Worm (Caenorhabditis elegans) whole organism, L3 larva: ENCODE results near the gene gst-39.

ENCODE experiments used
- R02D3.7 ChIP-seq: fragments of 150-350 bp; optimal IDR thresholded peaks from 2 replicates; lab custom pipeline; 2014; ENCODE audit warnings: missing biosample characterization, missing genetic modification characterization
- ZK546.5 ChIP-seq: sonication (generic microtip); optimal IDR thresholded peaks from 2 replicates; lab custom pipeline; 2017; ENCODE audit warnings: missing biosample characterization, missing genetic modification characterization
- ama-1 ChIP-seq: fragments of 150-350 bp; optimal IDR thresholded peaks from 2 replicates; lab custom pipeline; 2018
- ceh-16 ChIP-seq: sonication (generic microtip); optimal IDR thresholded peaks from 2 replicates; lab custom pipeline; 2017; ENCODE audit warnings: missing biosample characterization, missing genetic modification characterization
- ceh-28 ChIP-seq: fragments of 150-350 bp; optimal IDR thresholded peaks from 2 replicates; lab custom pipeline; 2014; ENCODE audit warnings: missing biosample characterization, missing genetic modification reagents, missing genetic modification characterization
- ceh-9 ChIP-seq: sonication (generic microtip); optimal IDR thresholded peaks from 2 replicates; lab custom pipeline; 2018; ENCODE audit warnings: missing biosample characterization, missing genetic modification characterization
- daf-12 ChIP-seq: fragments of 150-350 bp; optimal IDR thresholded peaks from 2 replicates; lab custom pipeline; 2014; ENCODE audit warnings: missing biosample characterization, missing genetic modification reagents, missing genetic modification characterization
- egl-27 ChIP-seq: sonication (generic microtip); optimal IDR thresholded peaks from 4 replicates; lab custom pipeline; 2017; ENCODE audit warnings: missing biosample characterization, missing genetic modification reagents, missing genetic modification characterization
- egl-5 ChIP-seq: fragments of 150-350 bp; optimal IDR thresholded peaks from 2 replicates; lab custom pipeline; 2017; ENCODE audit warnings: missing biosample characterization, missing genetic modification reagents, missing genetic modification characterization, inconsistent platforms
- elt-1 ChIP-seq: fragments of 150-350 bp; optimal IDR thresholded peaks from 2 replicates; lab custom pipeline; 2014; ENCODE audit warnings: missing biosample characterization, missing genetic modification characterization
- elt-2 ChIP-seq: sonication (generic microtip); optimal IDR thresholded peaks from 2 replicates; lab custom pipeline; 2016; ENCODE audit warnings: missing genetic modification reagents, mild to moderate bottlenecking, missing genetic modification characterization, missing compliant biosample characterization
- elt-3 ChIP-seq, 3 experiments: fragments of 150-350 bp in 1 of 3; sonication (generic microtip) in 2 of 3; optimal IDR thresholded peaks; 2 replicates in 2 of 3; 4 replicates in 1 of 3; lab custom pipeline; 2014 to 2017; ENCODE audit warnings: missing biosample characterization in 3 of 3, missing genetic modification characterization in 3 of 3
- eor-1 ChIP-seq, 2 experiments: fragments of 150-350 bp; optimal IDR thresholded peaks; 2 replicates each; lab custom pipeline; 2014 to 2018; ENCODE audit warnings: missing biosample characterization in 2 of 2, missing genetic modification characterization in 2 of 2
- fkh-2 ChIP-seq: fragments of 150-350 bp; optimal IDR thresholded peaks from 2 replicates; lab custom pipeline; 2014; ENCODE audit warnings: missing biosample characterization, missing genetic modification reagents, missing genetic modification characterization
- hmg-11 ChIP-seq: sonication (generic microtip); optimal IDR thresholded peaks from 2 replicates; lab custom pipeline; 2016; ENCODE audit warnings: missing genetic modification characterization, missing compliant biosample characterization
- lin-15B ChIP-seq: fragments of 150-350 bp; optimal IDR thresholded peaks from 2 replicates; lab custom pipeline; 2014; ENCODE audit warnings: missing biosample characterization, missing genetic modification characterization
- lin-39 ChIP-seq: fragments of 150-350 bp; optimal IDR thresholded peaks from 2 replicates; lab custom pipeline; 2018; ENCODE audit warnings: missing biosample characterization, missing genetic modification reagents, missing genetic modification characterization
- lsy-12 ChIP-seq: sonication (generic microtip); optimal IDR thresholded peaks from 2 replicates; lab custom pipeline; 2016; ENCODE audit warnings: mild to moderate bottlenecking, missing genetic modification characterization, missing compliant biosample characterization
- mdl-1 ChIP-seq: fragments of 150-350 bp; optimal IDR thresholded peaks from 2 replicates; lab custom pipeline; 2014; ENCODE audit warnings: missing biosample characterization, missing genetic modification characterization
- mml-1 ChIP-seq: fragments of 150-350 bp; sonication (generic microtip); optimal IDR thresholded peaks from 3 replicates; lab custom pipeline; 2014; ENCODE audit warnings: missing biosample characterization, missing genetic modification characterization
- nfya-1 ChIP-seq: sonication (generic microtip); optimal IDR thresholded peaks from 2 replicates; lab custom pipeline; 2017; ENCODE audit warnings: missing genetic modification characterization, mild to moderate bottlenecking, missing compliant biosample characterization, antibody characterized with exemption, moderate library complexity; ENCODE audit not compliant: insufficient read depth
- nhr-11 ChIP-seq: fragments of 150-350 bp; optimal IDR thresholded peaks from 2 replicates; lab custom pipeline; 2014; ENCODE audit warnings: missing biosample characterization, missing genetic modification characterization
- nhr-12 ChIP-seq: fragments of 150-350 bp; optimal IDR thresholded peaks from 2 replicates; lab custom pipeline; 2014; ENCODE audit warnings: missing biosample characterization, missing genetic modification characterization
- nhr-23 ChIP-seq: fragments of 150-350 bp; optimal IDR thresholded peaks from 2 replicates; lab custom pipeline; 2014; ENCODE audit warnings: missing biosample characterization, missing genetic modification reagents, missing genetic modification characterization
- nhr-28 ChIP-seq: fragments of 150-350 bp; optimal IDR thresholded peaks from 2 replicates; lab custom pipeline; 2014; ENCODE audit warnings: missing biosample characterization, missing genetic modification characterization
- nhr-43 ChIP-seq: sonication (generic microtip); optimal IDR thresholded peaks from 2 replicates; lab custom pipeline; 2016; ENCODE audit warnings: mild to moderate bottlenecking, missing genetic modification characterization, missing compliant biosample characterization; ENCODE audit not compliant: poor library complexity, severe bottlenecking
- nhr-67 ChIP-seq: fragments of 150-350 bp; optimal IDR thresholded peaks from 2 replicates; lab custom pipeline; 2014; ENCODE audit warnings: missing biosample characterization, missing genetic modification characterization
- nhr-76 ChIP-seq: fragments of 150-350 bp; sonication (generic microtip); optimal IDR thresholded peaks from 5 replicates; lab custom pipeline; 2014; ENCODE audit warnings: missing biosample characterization, missing genetic modification characterization
- nhr-77 ChIP-seq: fragments of 150-350 bp; optimal IDR thresholded peaks from 2 replicates; lab custom pipeline; 2014; ENCODE audit warnings: missing biosample characterization, missing genetic modification characterization
- pha-4 ChIP-seq: fragments of 150-350 bp; optimal IDR thresholded peaks from 2 replicates; lab custom pipeline; 2014; ENCODE audit warnings: missing biosample characterization, missing genetic modification reagents, missing genetic modification characterization
- pqm-1 ChIP-seq: fragments of 150-350 bp; optimal IDR thresholded peaks from 2 replicates; lab custom pipeline; 2017; ENCODE audit warnings: missing biosample characterization, missing genetic modification characterization, inconsistent platforms
- sea-2 ChIP-seq: fragments of 150-350 bp; sonication (generic microtip); optimal IDR thresholded peaks from 4 replicates; lab custom pipeline; 2014; ENCODE audit warnings: missing biosample characterization, missing genetic modification reagents, missing genetic modification characterization
- snpc-4 ChIP-seq: fragments of 150-350 bp; optimal IDR thresholded peaks from 2 replicates; lab custom pipeline; 2014; ENCODE audit warnings: missing biosample characterization, missing genetic modification characterization
- tbx-2 ChIP-seq: sonication (generic microtip); optimal IDR thresholded peaks from 2 replicates; lab custom pipeline; 2016; ENCODE audit warnings: mild to moderate bottlenecking, missing genetic modification characterization, missing compliant biosample characterization
- unc-39 ChIP-seq: sonication (generic microtip); optimal IDR thresholded peaks from 4 replicates; lab custom pipeline; 2017; ENCODE audit warnings: missing biosample characterization, missing genetic modification characterization
- unc-62 ChIP-seq: fragments of 150-350 bp; sonication (generic microtip); optimal IDR thresholded peaks from 4 replicates; lab custom pipeline; 2014; ENCODE audit warnings: missing biosample characterization, missing genetic modification reagents, missing genetic modification characterization
- zag-1 ChIP-seq: fragments of 150-350 bp; optimal IDR thresholded peaks from 2 replicates; lab custom pipeline; 2014; ENCODE audit warnings: missing biosample characterization, missing genetic modification characterization
- ztf-11 ChIP-seq: fragments of 150-350 bp; optimal IDR thresholded peaks from 2 replicates; lab custom pipeline; 2014; ENCODE audit warnings: missing biosample characterization, missing genetic modification characterization
- ztf-4 ChIP-seq: fragments of 150-350 bp; optimal IDR thresholded peaks from 2 replicates; lab custom pipeline; 2014; ENCODE audit warnings: missing biosample characterization, missing genetic modification characterization

Gene gst-39

ce11 chrII:15165681-15166235 lies 6.0 kb downstream of the gst-39 start, which contains the start of gene gst-27 (continued):
- TF ChIP-seq pha-4 (tag; lab: Kevin White, UChicago), result peak; percentile 86
- no peak for TF ChIP-seq ZK546.5
- no peak for TF ChIP-seq zag-1 (tag; lab: Kevin White, UChicago)
- TF ChIP-seq ceh-28 (tag; lab: Kevin White, UChicago), result no peak
- peak; percentile 94 for TF ChIP-seq hmg-11 (tag; lab: Kevin White, UChicago)
- TF ChIP-seq R02D3.7 (tag; lab: Kevin White, UChicago), result peak; percentile 42
- TF ChIP-seq unc-39 (tag; lab: Kevin White, UChicago), result no peak
- peak; percentile 61 for TF ChIP-seq lin-15B (tag; lab: Kevin White, UChicago)
- no peak for TF ChIP-seq nhr-11 (tag; lab: Kevin White, UChicago)
- TF ChIP-seq ceh-16 (tag; lab: Kevin White, UChicago), result no peak
- no peak for TF ChIP-seq nhr-76
- TF ChIP-seq mml-1 (tag; lab: Kevin White, UChicago), result no peak
- TF ChIP-seq elt-1 (tag; lab: Kevin White, UChicago), result no peak
- TF ChIP-seq nhr-67, result no peak
- TF ChIP-seq nfya-1 (tag; lab: Kevin White, UChicago), result peak; percentile 84

DNA sequence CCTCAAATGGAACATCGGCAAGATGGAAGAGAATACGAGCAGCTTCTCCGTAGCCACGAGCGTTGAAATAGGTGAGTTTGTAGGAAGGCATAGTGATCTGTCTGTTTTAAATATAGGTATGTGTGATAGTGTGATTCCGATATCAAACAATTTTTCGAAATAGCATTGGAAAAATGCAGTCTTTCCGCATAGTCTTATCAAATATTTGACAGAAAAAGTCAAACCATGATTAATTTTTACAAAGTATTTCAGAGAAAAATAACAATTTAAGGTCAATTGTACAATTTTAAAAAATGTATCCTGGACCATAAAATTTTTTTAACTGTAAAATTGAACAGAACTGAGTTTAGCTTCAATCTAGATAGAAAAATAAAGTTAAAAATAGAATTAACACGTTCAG lies 7.3 kb downstream of the gst-39 start, which contains the start of gene gst-26:
TSS of gene gst-26 (minus strand) at position 101 of the 400 bp plus-strand sequence.
- TF ChIP-seq elt-2 (tag; lab: Kevin White, UChicago) (peak; percentile 26), mdl-1 (tag; lab: Kevin White, UChicago) (no peak), ama-1 (lab: Kevin White, UChicago) (no peak), egl-5 (tag; lab: Kevin White, UChicago) (no peak)

- TF ChIP-seq fkh-2 (no peak), nhr-67 (no peak), pha-4 (tag; lab: Kevin White, UChicago) (no peak), ceh-9 (tag; lab: Kevin White, UChicago) (no peak), nhr-23 (tag; lab: Kevin White, UChicago) (no peak), nhr-28 (tag; lab: Kevin White, UChicago) (no peak), nhr-12 (tag; lab: Kevin White, UChicago) (no peak)
These were observed 13.4 kb downstream of the gst-39 start for ce11 chrII:15158364-15158763.

ce11 chrII:15157880-15158279 lies 13.8 kb downstream of the gst-39 start, which contains the start of gene ptr-20:
Gene ptr-20 (plus strand): TSS chrII:15158180.
- TF ChIP-seq pqm-1, result no peak
- no peak for TF ChIP-seq snpc-4
- no peak for TF ChIP-seq elt-2 (tag; lab: Kevin White, UChicago)
- no peak for TF ChIP-seq tbx-2 (tag; lab: Kevin White, UChicago)
- TF ChIP-seq hmg-11 (tag; lab: Kevin White, UChicago), result no peak
- TF ChIP-seq lsy-12 (tag; lab: Kevin White, UChicago), result no peak
- no peak for TF ChIP-seq lin-39 (tag; lab: Kevin White, UChicago)
- TF ChIP-seq eor-1 (tag; optimal IDR thresholded peaks at IDR 0.05; lab: Kevin White, UChicago), result no peak

- peak; percentile 61 for TF ChIP-seq egl-5 (tag; lab: Kevin White, UChicago)
- TF ChIP-seq elt-3 (tag; optimal IDR thresholded peaks at IDR 0.05; lab: Kevin White, UChicago), result no peak
These were observed 23.3 kb downstream of the gst-39 start for ce11 chrII:15148442-15148841.

DNA sequence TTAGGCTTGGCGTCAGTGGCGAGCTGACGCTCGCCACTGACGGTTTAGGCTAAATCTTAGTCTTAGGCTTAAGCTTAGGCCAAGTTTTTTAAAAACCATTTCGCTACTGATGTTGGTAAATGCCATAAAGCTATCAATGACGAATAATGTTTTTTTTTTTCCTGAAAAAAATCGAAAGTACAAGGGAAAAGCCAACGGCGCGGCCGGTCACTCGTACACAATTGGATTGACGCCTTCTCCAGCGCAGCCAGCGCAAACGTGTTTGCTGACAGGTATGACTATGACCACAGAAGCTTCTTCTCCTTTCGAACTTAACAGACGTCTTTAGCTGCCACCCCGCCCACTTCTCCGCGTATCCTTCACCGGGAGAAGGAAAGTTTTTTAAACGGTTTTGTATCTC lies 26.1 kb downstream of the gst-39 start, which contains the start of gene Y53F4B.27:
TSS of gene Y53F4B.27 (plus strand) at position 301 of the 400 bp plus-strand sequence.
- no peak for TF ChIP-seq unc-62 (GFP tag; lab: Kevin White, UChicago)
- no peak for TF ChIP-seq unc-39 (tag; lab: Kevin White, UChicago)
- no peak for TF ChIP-seq ceh-28 (tag; lab: Kevin White, UChicago)
- no peak for TF ChIP-seq ztf-11 (tag; lab: Kevin White, UChicago)
- TF ChIP-seq nhr-77 (tag; lab: Kevin White, UChicago), result no peak
- TF ChIP-seq daf-12 (tag; lab: Kevin White, UChicago), result no peak
- no peak for TF ChIP-seq nhr-12 (tag; lab: Kevin White, UChicago)
- TF ChIP-seq ceh-16 (tag; lab: Kevin White, UChicago), result no peak
- TF ChIP-seq pqm-1, result no peak
- TF ChIP-seq egl-27 (tag; lab: Kevin White, UChicago), result no peak
- TF ChIP-seq nfya-1 (tag; lab: Kevin White, UChicago), result no peak
- no peak for TF ChIP-seq nhr-76
- TF ChIP-seq elt-1 (tag; lab: Kevin White, UChicago), result no peak
- TF ChIP-seq ztf-4 (tag; lab: Kevin White, UChicago), result no peak
- no peak for TF ChIP-seq nhr-67
- TF ChIP-seq hmg-11 (tag; lab: Kevin White, UChicago), result no peak
- no peak for TF ChIP-seq nhr-43
- no peak for TF ChIP-seq sea-2 (GFP tag; lab: Kevin White, UChicago)
